Worm (Caenorhabditis elegans): ENCODE data around the gene papl-1.

The papl-1 gene

ce11 chrV:12795196-12795595 lies 35.6 kb upstream of the papl-1 start, which contains the start of gene ugt-4:
Gene ugt-4 (minus strand): TSS chrV:12795336.
- TF ChIP-seq dmd-6 (GFP tag; IDR thresholded peaks at IDR 0.05) (peak; percentile 61; the same call in 1 of the 2 replicates), php-3 (GFP tag; IDR thresholded peaks at IDR 0.05) (0 out of 2 replicates have a peak, but pooled peaks have one; percentile 6), daf-16 (GFP tag; optimal IDR thresholded peaks at IDR 0.05) (no peak), daf-16 (tag; optimal IDR thresholded peaks at IDR 0.05) (peak; percentile 35), nhr-28 (tag; optimal IDR thresholded peaks at IDR 0.05) (peak; percentile 75), daf-8 (GFP tag; IDR thresholded peaks at IDR 0.05) (no peak), ZK546.5 (tag; optimal IDR thresholded peaks at IDR 0.05) (no peak), unc-62 (GFP tag; optimal IDR thresholded peaks at IDR 0.05 in 1 of 2) (peak in 1 of 2 experiments; percentile 80), unc-62 (tag; optimal IDR thresholded peaks at IDR 0.05) (no peak), T20F7.1 (GFP tag; optimal IDR thresholded peaks at IDR 0.05) (peak; percentile 52), hlh-30 (tag; optimal IDR thresholded peaks at IDR 0.05; ENCODE audit: insufficient read depth) (peak; percentile 65), lin-1 (GFP tag; IDR thresholded peaks at IDR 0.05) (no peak), pqm-1 (tag; optimal IDR thresholded peaks at IDR 0.05) (peak; percentile 49), nhr-77 (tag; optimal IDR thresholded peaks at IDR 0.05) (peak; percentile 53), dve-1 (tag; optimal IDR thresholded peaks at IDR 0.05; ENCODE audit: insufficient read depth) (peak; percentile 67), hlh-11 (tag; optimal IDR thresholded peaks at IDR 0.05) (peak; percentile 65), snpc-4 (tag; optimal IDR thresholded peaks at IDR 0.05) (no peak), vab-7 (GFP tag; IDR thresholded peaks at IDR 0.05) (no peak)

ce11 chrV:12792752-12793151 lies 33.2 kb upstream of the papl-1 start, which contains the start of gene ugt-5:
Gene ugt-5 (minus strand): TSS chrV:12792965.
- TF ChIP-seq nhr-77 (tag; optimal IDR thresholded peaks at IDR 0.05) (peak; percentile 18), rbr-2 (tag; optimal IDR thresholded peaks at IDR 0.05) (no peak), hlh-11 (tag; optimal IDR thresholded peaks at IDR 0.05) (peak; percentile 20), nhr-28 (tag; optimal IDR thresholded peaks at IDR 0.05) (peak; percentile 76), ceh-28 (tag; optimal IDR thresholded peaks at IDR 0.05) (no peak), lin-38 (GFP tag; IDR thresholded peaks at IDR 0.05) (no peak), Y75B8A.6 (GFP tag; IDR thresholded peaks at IDR 0.05) (no peak), pqm-1 (tag; optimal IDR thresholded peaks at IDR 0.05) (peak; percentile 24), lir-3 (tag; optimal IDR thresholded peaks at IDR 0.05) (no peak), duxl-1 (tag; optimal IDR thresholded peaks at IDR 0.05; ENCODE audit: poor library complexity) (no peak), dve-1 (tag; optimal IDR thresholded peaks at IDR 0.05; ENCODE audit: insufficient read depth) (peak; percentile 34), dmd-6 (GFP tag; IDR thresholded peaks at IDR 0.05) (no peak; the same call in none of the 2 replicates), hlh-30 (tag; optimal IDR thresholded peaks at IDR 0.05; ENCODE audit: insufficient read depth) (peak; percentile 44), aly-2 (tag; optimal IDR thresholded peaks at IDR 0.05) (no peak), daf-16 (GFP tag; optimal IDR thresholded peaks at IDR 0.05) (no peak), daf-16 (tag; optimal IDR thresholded peaks at IDR 0.05) (peak; percentile 82)

ce11 chrV:12790188-12790587 lies 30.6 kb upstream of the papl-1 start, which contains the start of gene srbc-43:
Gene srbc-43 (minus strand): TSS chrV:12790518.
- TF ChIP-seq daf-12 (tag; optimal IDR thresholded peaks at IDR 0.05) (no peak), aha-1 (tag) (peak; percentile 93)

- TF ChIP-seq hif-1 (tag; optimal IDR thresholded peaks at IDR 0.05) (no peak), daf-12 (tag; optimal IDR thresholded peaks at IDR 0.05) (no peak), Y48G9A.11 (GFP tag; IDR thresholded peaks at IDR 0.05) (no peak), aly-2 (tag; optimal IDR thresholded peaks at IDR 0.05) (no peak), rbr-2 (tag; optimal IDR thresholded peaks at IDR 0.05) (no peak), lin-29 (GFP tag; IDR thresholded peaks at IDR 0.05) (no peak), mxl-3 (GFP tag; optimal IDR thresholded peaks at IDR 0.05) (no peak), gei-8 (GFP tag; optimal IDR thresholded peaks at IDR 0.05) (no peak), zip-11 (GFP tag; IDR thresholded peaks at IDR 0.05) (no peak), nhr-10 (tag; optimal IDR thresholded peaks at IDR 0.05) (no peak), mdl-1 (tag; optimal IDR thresholded peaks at IDR 0.05) (no peak), ceh-20 (GFP tag; IDR thresholded peaks at IDR 0.05) (no peak), pqm-1 (tag; optimal IDR thresholded peaks at IDR 0.05) (no peak), D1046.2 (GFP tag; IDR thresholded peaks at IDR 0.05) (no peak), ceh-82 (tag; optimal IDR thresholded peaks at IDR 0.05) (no peak), nhr-102 (tag; optimal IDR thresholded peaks at IDR 0.05) (no peak), vab-7 (GFP tag; IDR thresholded peaks at IDR 0.05) (no peak), php-3 (GFP tag; IDR thresholded peaks at IDR 0.05) (no peak)
Observed at ce11 chrV:12788451-12788850, 28.9 kb upstream of the papl-1 start, which contains the start of gene srbc-44. Gene srbc-44 (minus strand): TSS chrV:12788551.
